Worm (Caenorhabditis elegans) whole organism, L1 larva: Measurements from ENCODE around the gene F09E5.8.

Experiments used
- C16A3.4 ChIP-seq: fragments of 150-350 bp; optimal IDR thresholded peaks from 2 replicates; lab custom pipeline; 2014; ENCODE audit warnings: missing biosample characterization, missing genetic modification characterization
- F16B12.6 ChIP-seq: fragments of 150-350 bp; optimal IDR thresholded peaks from 2 replicates; lab custom pipeline; 2014; ENCODE audit warnings: missing biosample characterization, missing genetic modification characterization
- Y116A8C.19 ChIP-seq: sonication (generic microtip); optimal IDR thresholded peaks from 2 replicates; lab custom pipeline; 2016; ENCODE audit warnings: missing compliant biosample characterization, missing genetic modification characterization, borderline replicate concordance
- aha-1 ChIP-seq: fragments of 150-350 bp; optimal IDR thresholded peaks from 2 replicates; lab custom pipeline; 2014; ENCODE audit warnings: missing biosample characterization, missing genetic modification characterization
- aly-2 ChIP-seq: fragments of 150-350 bp; optimal IDR thresholded peaks from 2 replicates; lab custom pipeline; 2014; ENCODE audit warnings: missing biosample characterization, missing genetic modification characterization
- ama-1 ChIP-seq: fragments of 150-350 bp; optimal IDR thresholded peaks from 2 replicates; lab custom pipeline; 2014
- blmp-1 ChIP-seq: fragments of 150-350 bp; optimal IDR thresholded peaks from 2 replicates; lab custom pipeline; 2014; ENCODE audit warnings: missing biosample characterization, missing genetic modification characterization
- ceh-63 ChIP-seq: fragments of 200-800 bp; sonication (Bioruptor generic); optimal IDR thresholded peaks from 2 replicates; lab custom pipeline; 2018; ENCODE audit warnings: mild to moderate bottlenecking, missing genetic modification characterization, missing compliant biosample characterization
- ceh-8 ChIP-seq: fragments of 200-800 bp; sonication (Bioruptor generic); optimal IDR thresholded peaks from 2 replicates; lab custom pipeline; 2018; ENCODE audit warnings: mild to moderate bottlenecking, missing genetic modification characterization, moderate library complexity, missing compliant biosample characterization
- dsc-1 ChIP-seq: sonication (generic microtip); optimal IDR thresholded peaks from 2 replicates; lab custom pipeline; 2016; ENCODE audit warnings: mild to moderate bottlenecking, missing genetic modification characterization, missing compliant biosample characterization
- efl-1 ChIP-seq, 4 experiments: fragments of 150-350 bp; optimal IDR thresholded peaks in 3 of 4; peaks in 1 of 4; 1 replicate in 1 of 4; 2 replicates in 3 of 4; lab custom pipeline; 2014; ENCODE audit warnings: missing biosample characterization in 2 of 4, missing genetic modification characterization in 2 of 4, missing genetic modification reagents in 2 of 4
- egl-27 ChIP-seq, 2 experiments: fragments of 150-350 bp in 1 of 2; sonication (generic microtip); optimal IDR thresholded peaks; 3 replicates each; lab custom pipeline; 2017 to 2018; ENCODE audit warnings: missing biosample characterization in 2 of 2, missing genetic modification characterization in 2 of 2, missing genetic modification reagents in 2 of 2
- elt-2 ChIP-seq: sonication (generic microtip); optimal IDR thresholded peaks from 2 replicates; lab custom pipeline; 2016; ENCODE audit warnings: missing genetic modification characterization, mild to moderate bottlenecking, inconsistent platforms, missing compliant biosample characterization, missing genetic modification reagents
- elt-3 ChIP-seq, 6 experiments: fragments of 150-350 bp in 1 of 6; sonication (generic microtip); optimal IDR thresholded peaks; 2 replicates each; lab custom pipeline; 2017 to 2018; ENCODE audit warnings: missing biosample characterization in 6 of 6, missing genetic modification characterization in 6 of 6, inconsistent platforms in 1 of 6
- fos-1 ChIP-seq: fragments of 150-350 bp; optimal IDR thresholded peaks from 2 replicates; lab custom pipeline; 2014; ENCODE audit warnings: missing biosample characterization, missing genetic modification characterization
- grh-1 ChIP-seq: fragments of 200-800 bp; sonication (Bioruptor generic); IDR thresholded peaks from 2 replicates; pipeline ENCODE4 v1.3.6; 2022; ENCODE audit warnings: missing genetic modification reagents, missing genetic modification characterization, missing compliant biosample characterization
- hlh-4 ChIP-seq: sonication (generic microtip); optimal IDR thresholded peaks from 2 replicates; lab custom pipeline; 2016; ENCODE audit warnings: mild to moderate bottlenecking, missing genetic modification characterization, missing compliant biosample characterization
- hpl-2 ChIP-seq: fragments of 150-350 bp; optimal IDR thresholded peaks from 2 replicates; lab custom pipeline; 2014; ENCODE audit warnings: missing biosample characterization, missing genetic modification reagents, missing genetic modification characterization
- lin-14 ChIP-seq: fragments of 200-800 bp; sonication (Bioruptor generic); optimal IDR thresholded peaks from 2 replicates; lab custom pipeline; 2018; ENCODE audit warnings: mild to moderate bottlenecking, missing genetic modification characterization, moderate library complexity, missing compliant biosample characterization
- lin-35 ChIP-seq, 2 experiments: fragments of 150-350 bp; optimal IDR thresholded peaks; 2 replicates each; lab custom pipeline; 2014; ENCODE audit warnings: missing biosample characterization in 2 of 2, missing genetic modification characterization in 2 of 2, missing genetic modification reagents in 2 of 2
- lin-39 ChIP-seq: fragments of 150-350 bp; optimal IDR thresholded peaks from 2 replicates; lab custom pipeline; 2014; ENCODE audit warnings: missing biosample characterization, missing genetic modification reagents, missing genetic modification characterization
- lsy-2 ChIP-seq, 2 experiments: fragments of 150-350 bp; optimal IDR thresholded peaks; 2 replicates each; lab custom pipeline; 2014; ENCODE audit warnings: missing biosample characterization in 2 of 2, missing genetic modification characterization in 2 of 2
- mab-9 ChIP-seq: fragments of 200-800 bp; sonication (Bioruptor generic); IDR thresholded peaks from 2 replicates; pipeline ENCODE4 v1.3.6; 2022; ENCODE audit warnings: missing genetic modification reagents, missing genetic modification characterization, missing compliant biosample characterization
- nhr-12 ChIP-seq: sonication (generic microtip); optimal IDR thresholded peaks from 2 replicates; lab custom pipeline; 2017; ENCODE audit warnings: missing biosample characterization, missing genetic modification characterization
- nhr-19 ChIP-seq: fragments of 200-800 bp; sonication (Bioruptor generic); conservative IDR thresholded peaks from 2 replicates; pipeline ENCODE4 v1.3.6; 2022; ENCODE audit warnings: missing genetic modification characterization, missing compliant biosample characterization
- nhr-20 ChIP-seq: sonication (generic microtip); optimal IDR thresholded peaks from 2 replicates; lab custom pipeline; 2016; ENCODE audit warnings: mild to moderate bottlenecking, missing genetic modification characterization, missing compliant biosample characterization
- nhr-237 ChIP-seq: fragments of 150-350 bp; optimal IDR thresholded peaks from 2 replicates; lab custom pipeline; 2014; ENCODE audit warnings: missing biosample characterization, missing genetic modification characterization
- nhr-47 ChIP-seq: sonication (generic microtip); optimal IDR thresholded peaks from 2 replicates; lab custom pipeline; 2016; ENCODE audit warnings: mild to moderate bottlenecking, missing genetic modification characterization, moderate library complexity, missing compliant biosample characterization
- nhr-71 ChIP-seq: sonication (generic microtip); optimal IDR thresholded peaks from 2 replicates; lab custom pipeline; 2016; ENCODE audit warnings: mild to moderate bottlenecking, missing genetic modification characterization, moderate library complexity, missing compliant biosample characterization
- nhr-76 ChIP-seq: sonication (generic microtip); optimal IDR thresholded peaks from 2 replicates; lab custom pipeline; 2017; ENCODE audit warnings: missing biosample characterization, missing genetic modification characterization
- nhr-84 ChIP-seq: sonication (generic microtip); optimal IDR thresholded peaks from 2 replicates; lab custom pipeline; 2017; ENCODE audit warnings: missing biosample characterization, missing genetic modification characterization
- nhr-85 ChIP-seq: sonication (generic microtip); peaks from one replicate; lab custom pipeline; 2016; ENCODE audit warnings: missing genetic modification characterization, inconsistent platforms, missing compliant biosample characterization
- nhr-90 ChIP-seq: sonication (generic microtip); optimal IDR thresholded peaks from 2 replicates; lab custom pipeline; 2016; ENCODE audit warnings: mild to moderate bottlenecking, missing genetic modification characterization, missing compliant biosample characterization; ENCODE audit not compliant: poor library complexity
- pag-3 ChIP-seq: sonication (generic microtip); optimal IDR thresholded peaks from 2 replicates; lab custom pipeline; 2017; ENCODE audit warnings: missing genetic modification characterization, mild to moderate bottlenecking, missing compliant biosample characterization, antibody characterized with exemption, borderline replicate concordance; ENCODE audit not compliant: insufficient read depth
- pax-3 ChIP-seq: fragments of 200-800 bp; sonication (Bioruptor generic); optimal IDR thresholded peaks from 2 replicates; lab custom pipeline; 2018; ENCODE audit warnings: mild to moderate bottlenecking, missing genetic modification characterization, moderate library complexity, missing compliant biosample characterization
- pqm-1 ChIP-seq: sonication (generic microtip); optimal IDR thresholded peaks from 3 replicates; lab custom pipeline; 2017; ENCODE audit warnings: missing biosample characterization, missing genetic modification characterization
- rnt-1 ChIP-seq: sonication (generic microtip); optimal IDR thresholded peaks from 2 replicates; lab custom pipeline; 2016; ENCODE audit warnings: mild to moderate bottlenecking, missing genetic modification characterization, moderate library complexity, missing compliant biosample characterization
- snpc-4 ChIP-seq: fragments of 150-350 bp; optimal IDR thresholded peaks from 2 replicates; lab custom pipeline; 2014; ENCODE audit warnings: missing biosample characterization, missing genetic modification characterization
- sox-4 ChIP-seq: sonication (generic microtip); optimal IDR thresholded peaks from 2 replicates; lab custom pipeline; 2016; ENCODE audit warnings: missing genetic modification characterization, missing compliant biosample characterization
- sptf-1 ChIP-seq: fragments of 150-350 bp; optimal IDR thresholded peaks from 2 replicates; lab custom pipeline; 2014; ENCODE audit warnings: missing biosample characterization, missing genetic modification characterization
- tlp-1 ChIP-seq: fragments of 150-350 bp; optimal IDR thresholded peaks from 2 replicates; lab custom pipeline; 2014; ENCODE audit warnings: missing biosample characterization, missing genetic modification characterization
- unc-130 ChIP-seq: fragments of 150-350 bp; optimal IDR thresholded peaks from 2 replicates; lab custom pipeline; 2017; ENCODE audit warnings: missing biosample characterization, missing genetic modification characterization, inconsistent platforms
- unc-62 ChIP-seq: fragments of 150-350 bp; optimal IDR thresholded peaks from 2 replicates; lab custom pipeline; 2014; ENCODE audit warnings: missing biosample characterization, missing genetic modification reagents, missing genetic modification characterization
- xbp-1 ChIP-seq: sonication (generic microtip); optimal IDR thresholded peaks from 2 replicates; lab custom pipeline; 2016; ENCODE audit warnings: missing genetic modification characterization, missing compliant biosample characterization

F09E5.8 gene

DNA sequence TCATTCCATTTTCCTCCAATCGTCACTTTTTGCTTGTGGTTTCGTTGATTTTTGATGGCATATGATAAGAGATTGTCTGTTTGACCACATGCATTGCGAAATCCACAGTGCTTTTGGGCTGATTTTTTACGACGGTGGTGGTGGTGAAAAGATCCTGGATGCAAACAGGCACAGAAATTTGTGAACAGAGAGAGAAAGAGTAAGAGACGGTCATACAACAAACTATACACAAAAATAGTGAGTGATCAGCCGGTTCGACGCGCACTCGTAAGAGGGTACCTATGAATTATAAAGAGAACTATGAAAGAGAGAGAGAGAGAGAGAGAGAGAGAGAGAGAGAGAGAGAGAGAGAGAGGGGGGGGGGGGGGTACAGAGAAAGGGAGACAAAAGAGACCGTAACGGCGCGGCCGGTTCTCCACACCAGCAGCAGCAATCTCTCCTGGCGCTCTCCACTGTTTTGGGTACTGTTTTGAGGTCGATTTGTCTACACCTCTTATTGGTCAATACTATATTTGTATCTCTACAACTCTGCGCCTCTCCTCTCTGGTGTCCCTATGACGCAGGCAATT lies 28.7 kb upstream of the F09E5.8 start (continued):
- TF ChIP-seq nhr-90 = peak; percentile 77
- no peak for TF ChIP-seq C16A3.4 (tag; lab: Kevin White, UChicago)
- TF ChIP-seq egl-27 (tag; optimal IDR thresholded peaks at IDR 0.05; lab: Kevin White, UChicago) = peak in 1 of 2 experiments; percentile 42
- TF ChIP-seq nhr-237 (tag; lab: Kevin White, UChicago) = peak; percentile 20

DNA sequence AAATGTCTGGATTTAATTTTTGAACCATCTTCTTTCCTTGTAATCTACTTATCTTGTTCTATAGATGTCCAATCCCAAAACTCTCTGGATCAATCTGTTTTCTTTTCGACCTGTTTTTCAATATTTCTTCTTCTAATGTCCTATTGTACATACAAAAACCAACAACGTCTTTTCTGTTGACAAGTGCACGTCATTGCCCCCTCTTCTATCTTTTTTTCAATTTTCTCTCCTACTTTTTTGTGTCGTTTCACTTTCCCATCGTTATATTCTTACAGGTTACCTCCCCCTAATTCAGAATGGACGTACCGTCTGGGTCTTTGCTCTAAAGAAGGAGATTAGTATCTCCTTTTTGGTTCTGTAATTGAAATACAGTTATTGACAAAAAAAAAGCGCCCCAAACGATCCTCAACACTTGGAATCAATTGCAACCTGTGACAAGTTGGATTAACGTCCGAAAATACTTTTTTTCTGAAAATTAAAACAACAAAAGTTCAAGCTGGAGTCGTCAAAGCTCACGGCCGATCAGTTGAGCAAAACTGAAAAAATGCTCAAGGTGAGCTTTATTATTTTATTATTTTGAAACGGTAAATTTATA lies 27.6 kb upstream of the F09E5.8 start, which contains the start of gene vhp-1:
vhp-1 (plus strand) TSS at position 545 of the 595 bp plus-strand sequence.
- no peak for TF ChIP-seq mab-9 (GFP tag; lab: Robert Waterston, UW)
- peak; percentile 30 for TF ChIP-seq lin-14 (GFP tag; lab: Kevin White, UChicago)
- TF ChIP-seq blmp-1 (tag; lab: Kevin White, UChicago) = peak; percentile 61
- TF ChIP-seq nhr-76 (tag; lab: Kevin White, UChicago) = no peak
- TF ChIP-seq efl-1 (optimal IDR thresholded peaks at IDR 0.05; lab: Kevin White, UChicago) = no peak
- TF ChIP-seq efl-1 (GFP tag; optimal IDR thresholded peaks at IDR 0.05 in 1 of 2; lab: Kevin White, UChicago) = peak in 1 of 2 experiments; percentile 47
- no peak for TF ChIP-seq lin-39
- peak in 3 of 6 experiments; percentile 1 to 69 (median 39) for TF ChIP-seq elt-3 (tag; optimal IDR thresholded peaks at IDR 0.05; lab: Kevin White, UChicago)
- peak; percentile 82 for TF ChIP-seq nhr-85
- TF ChIP-seq, all 84 proteins: peak for 5

DNA sequence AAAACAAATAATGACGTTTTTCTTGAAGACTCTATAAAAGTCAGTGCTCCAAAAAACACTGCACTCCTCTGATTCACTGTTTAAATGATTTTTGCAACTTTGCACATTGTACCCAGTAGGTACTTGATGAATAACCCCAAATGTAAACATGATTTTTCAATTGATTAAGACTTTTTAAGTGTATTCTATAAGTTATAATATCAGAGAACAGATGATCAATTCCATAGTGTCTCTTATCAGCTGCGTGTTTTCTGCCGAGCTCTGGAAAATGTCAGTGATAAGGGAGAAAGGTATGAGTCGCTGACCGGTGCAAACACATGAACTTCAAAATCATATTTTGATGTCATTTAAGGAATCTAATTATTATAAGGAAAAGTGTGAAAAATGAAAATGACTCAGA lies 26.7 kb upstream of the F09E5.8 start:
- no peak for TF ChIP-seq nhr-84 (tag; lab: Kevin White, UChicago)
- peak; percentile 38 for TF ChIP-seq nhr-20 (tag; lab: Kevin White, UChicago)
- TF ChIP-seq elt-2 (tag; lab: Kevin White, UChicago) = peak; percentile 99
- TF ChIP-seq unc-62 = no peak
- TF ChIP-seq nhr-19 (GFP tag; lab: Robert Waterston, UW) = no peak
- TF ChIP-seq pax-3 (tag; lab: Kevin White, UChicago) = peak; percentile 23
- TF ChIP-seq lsy-2 (tag; optimal IDR thresholded peaks at IDR 0.05; lab: Kevin White, UChicago) = peak in 1 of 2 experiments; percentile 21
- peak; percentile 96 for TF ChIP-seq pqm-1 (tag; lab: Kevin White, UChicago)
- TF ChIP-seq lin-35 (GFP tag; optimal IDR thresholded peaks at IDR 0.05; lab: Kevin White, UChicago) = peak in 1 of 2 experiments; percentile 55
- TF ChIP-seq C16A3.4 (tag; lab: Kevin White, UChicago) = peak; percentile 28
- peak; percentile 46 for TF ChIP-seq nhr-71 (tag; lab: Kevin White, UChicago)
- TF ChIP-seq ama-1 (lab: Kevin White, UChicago) = no peak

DNA sequence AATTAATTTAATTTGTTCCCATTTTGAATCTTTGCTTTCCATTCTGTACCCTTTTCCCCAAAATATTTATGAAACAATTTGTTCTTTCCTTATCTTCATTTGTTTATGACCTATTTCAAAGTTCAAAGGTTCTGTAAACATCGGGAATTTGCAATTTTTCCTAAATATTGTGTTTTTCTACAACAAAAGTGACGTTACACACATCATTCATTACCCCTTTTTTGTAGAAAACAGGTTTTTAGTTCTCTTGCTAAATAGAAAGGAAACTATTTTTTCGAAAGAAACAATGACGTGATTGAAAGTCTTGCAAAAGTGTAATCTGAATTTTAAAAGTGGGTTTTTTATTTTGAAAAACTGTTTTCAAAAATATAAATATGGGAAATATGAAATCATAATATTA lies 25.8 kb upstream of the F09E5.8 start:
- TF ChIP-seq elt-3 (tag; optimal IDR thresholded peaks at IDR 0.05; lab: Kevin White, UChicago) (peak in 2 of 6 experiments; percentile 17 to 60), tlp-1 (tag; lab: Kevin White, UChicago) (no peak), pag-3 (tag; lab: Kevin White, UChicago) (no peak), Y116A8C.19 (tag; lab: Kevin White, UChicago) (no peak), efl-1 (optimal IDR thresholded peaks at IDR 0.05; lab: Kevin White, UChicago) (no peak), efl-1 (GFP tag; optimal IDR thresholded peaks at IDR 0.05 in 1 of 2; lab: Kevin White, UChicago) (peak in 1 of 2 experiments; percentile 49), pqm-1 (tag; lab: Kevin White, UChicago) (no peak), grh-1 (0 out of 2 replicates have a peak, but pooled peaks have one; percentile 48), xbp-1 (no peak), blmp-1 (tag; lab: Kevin White, UChicago) (peak; percentile 3), sptf-1 (tag; lab: Kevin White, UChicago) (no peak), dsc-1 (tag; lab: Kevin White, UChicago) (no peak), hpl-2 (GFP tag; lab: Kevin White, UChicago) (no peak), C16A3.4 (tag; lab: Kevin White, UChicago) (no peak), pax-3 (tag; lab: Kevin White, UChicago) (no peak), nhr-12 (tag; lab: Kevin White, UChicago) (no peak), unc-130 (tag; lab: Kevin White, UChicago) (no peak), aly-2 (tag; lab: Kevin White, UChicago) (no peak), F16B12.6 (tag; lab: Kevin White, UChicago) (no peak), nhr-47 (tag; lab: Kevin White, UChicago) (no peak), ceh-63 (no peak), rnt-1 (no peak), aha-1 (no peak), hlh-4 (tag; lab: Kevin White, UChicago) (no peak), sox-4 (tag; lab: Kevin White, UChicago) (no peak), fos-1 (tag; lab: Kevin White, UChicago) (no peak), ceh-8 (no peak), snpc-4 (no peak), lin-35 (GFP tag; optimal IDR thresholded peaks at IDR 0.05; lab: Kevin White, UChicago) (no peak)
